Fruit fly (Drosophila melanogaster) whole organism, prepupa: ENCODE results near the gene CG5151.

Experiments used
- Blimp-1 ChIP-seq: fragments of 200-800 bp; sonication (Bioruptor generic); optimal IDR thresholded peaks from 3 replicates; lab custom pipeline; 2017; ENCODE audit warnings: missing biosample characterization, missing genetic modification characterization, mild to moderate bottlenecking, moderate library complexity, missing genetic modification reagents
- CG10631 ChIP-seq: fragments of 200-800 bp; sonication (Bioruptor generic); optimal IDR thresholded peaks from 2 replicates; lab custom pipeline; 2016; ENCODE audit warnings: missing biosample characterization, missing genetic modification characterization
- CG10669 ChIP-seq: fragments of 200-800 bp; sonication (Bioruptor generic); optimal IDR thresholded peaks from 3 replicates; lab custom pipeline; 2018; ENCODE audit warnings: missing biosample characterization, mild to moderate bottlenecking, missing genetic modification characterization, moderate library complexity
- CG11294 ChIP-seq: fragments of 200-800 bp; sonication (Bioruptor generic); IDR thresholded peaks from 2 replicates; pipeline ENCODE4 v1.3.6; 2022; ENCODE audit warnings: missing biosample characterization, missing genetic modification characterization
- CG11762 ChIP-seq: fragments of 200-800 bp; sonication (Bioruptor generic); optimal IDR thresholded peaks from 3 replicates; lab custom pipeline; 2016; ENCODE audit warnings: missing biosample characterization, missing genetic modification characterization; ENCODE audit not compliant: insufficient read depth
- CG11902 ChIP-seq: fragments of 200-800 bp; sonication (Bioruptor generic); optimal IDR thresholded peaks from 3 replicates; lab custom pipeline; 2016; ENCODE audit warnings: missing biosample characterization, missing genetic modification characterization
- CG15336 ChIP-seq: fragments of 200-800 bp; sonication (Bioruptor generic); IDR thresholded peaks from 2 replicates; pipeline ENCODE4 v1.3.6; 2022; ENCODE audit warnings: missing biosample characterization, missing genetic modification characterization
- CG1621 ChIP-seq: fragments of 200-800 bp; sonication (Bioruptor generic); optimal IDR thresholded peaks from 3 replicates; lab custom pipeline; 2018; ENCODE audit warnings: missing biosample characterization, mild to moderate bottlenecking, missing genetic modification characterization
- CG16779 ChIP-seq: fragments of 200-800 bp; sonication (Bioruptor generic); optimal IDR thresholded peaks from 3 replicates; lab custom pipeline; 2017; ENCODE audit warnings: missing biosample characterization, mild to moderate bottlenecking, missing genetic modification characterization
- CG3032 ChIP-seq: fragments of 200-800 bp; optimal IDR thresholded peaks from 2 replicates; lab custom pipeline; 2019; ENCODE audit warnings: missing biosample characterization, mild to moderate bottlenecking, missing genetic modification characterization, moderate library complexity
- CG31627 ChIP-seq: fragments of 200-800 bp; sonication (Bioruptor generic); optimal IDR thresholded peaks from 3 replicates; lab custom pipeline; 2016; ENCODE audit warnings: missing biosample characterization, missing genetic modification characterization
- CG32006 ChIP-seq: fragments of 200-800 bp; sonication (Bioruptor generic); optimal IDR thresholded peaks from 3 replicates; lab custom pipeline; 2017; ENCODE audit warnings: missing biosample characterization, mild to moderate bottlenecking, missing genetic modification characterization
- CG3919 ChIP-seq: fragments of 200-800 bp; sonication (Bioruptor generic); optimal IDR thresholded peaks from 3 replicates; lab custom pipeline; 2016; ENCODE audit warnings: missing biosample characterization, missing genetic modification characterization
- CG6276 ChIP-seq: fragments of 200-800 bp; sonication (Bioruptor generic); optimal IDR thresholded peaks from 2 replicates; lab custom pipeline; 2017; ENCODE audit warnings: missing biosample characterization, mild to moderate bottlenecking, missing genetic modification characterization
- CG6792 ChIP-seq: fragments of 200-800 bp; sonication (Bioruptor generic); optimal IDR thresholded peaks from 3 replicates; lab custom pipeline; 2016; ENCODE audit warnings: missing biosample characterization, missing genetic modification characterization
- CG6808 ChIP-seq: fragments of 200-800 bp; sonication (Bioruptor generic); optimal IDR thresholded peaks from 3 replicates; lab custom pipeline; 2017; ENCODE audit warnings: missing biosample characterization, missing genetic modification characterization, mild to moderate bottlenecking, moderate library complexity, missing genetic modification reagents
- CG8119 ChIP-seq: fragments of 200-800 bp; sonication (Bioruptor generic); IDR thresholded peaks from 3 replicates; pipeline ENCODE4 v1.3.6; 2022; ENCODE audit warnings: missing biosample characterization, missing genetic modification characterization
- CG8319 ChIP-seq: fragments of 200-800 bp; sonication (Bioruptor generic); optimal IDR thresholded peaks from 3 replicates; lab custom pipeline; 2016; ENCODE audit warnings: missing biosample characterization, missing genetic modification characterization
- CG8632 ChIP-seq: fragments of 200-800 bp; sonication (Bioruptor generic); optimal IDR thresholded peaks from 3 replicates; lab custom pipeline; 2016; ENCODE audit warnings: missing biosample characterization, missing genetic modification characterization
- CG9139 ChIP-seq: fragments of 200-800 bp; sonication (Bioruptor generic); optimal IDR thresholded peaks from 3 replicates; lab custom pipeline; 2017; ENCODE audit warnings: missing biosample characterization, mild to moderate bottlenecking, missing genetic modification characterization
- Eip75B ChIP-seq: fragments of 200-800 bp; sonication (Bioruptor generic); optimal IDR thresholded peaks from 3 replicates; lab custom pipeline; 2016; ENCODE audit warnings: missing biosample characterization, missing genetic modification characterization
- Eip78C ChIP-seq: fragments of 200-800 bp; sonication (Bioruptor generic); peaks from one replicate; lab custom pipeline; 2016; ENCODE audit warnings: missing biosample characterization, missing genetic modification characterization
- Ets96B ChIP-seq: fragments of 200-800 bp; optimal IDR thresholded peaks from 2 replicates; lab custom pipeline; 2019; ENCODE audit warnings: missing biosample characterization, mild to moderate bottlenecking, missing genetic modification characterization, moderate library complexity
- Gug ChIP-seq: fragments of 200-800 bp; sonication (Bioruptor generic); IDR thresholded peaks from 2 replicates; pipeline ENCODE4 v1.3.6; 2022; ENCODE audit warnings: missing biosample characterization, missing genetic modification characterization
- Hr38 ChIP-seq: sonication (Bioruptor generic); optimal IDR thresholded peaks from 2 replicates; lab custom pipeline; 2016; ENCODE audit warnings: missing biosample characterization, missing genetic modification characterization
- Hr39 ChIP-seq: fragments of 200-800 bp; sonication (Bioruptor generic); optimal IDR thresholded peaks from 2 replicates; lab custom pipeline; 2016; ENCODE audit warnings: missing biosample characterization, missing genetic modification characterization
- Hr4 ChIP-seq: fragments of 200-800 bp; sonication (Bioruptor generic); optimal IDR thresholded peaks from 3 replicates; lab custom pipeline; 2016; ENCODE audit warnings: missing biosample characterization, missing genetic modification characterization
- Lpt ChIP-seq: fragments of 200-800 bp; sonication (Bioruptor generic); optimal IDR thresholded peaks from 3 replicates; lab custom pipeline; 2016; ENCODE audit warnings: missing biosample characterization, missing genetic modification characterization
- Met ChIP-seq: fragments of 200-800 bp; sonication (Bioruptor generic); optimal IDR thresholded peaks from 3 replicates; lab custom pipeline; 2016; ENCODE audit warnings: missing biosample characterization, missing genetic modification characterization
- OdsH ChIP-seq: fragments of 200-800 bp; sonication (Bioruptor generic); optimal IDR thresholded peaks from 3 replicates; lab custom pipeline; 2016; ENCODE audit warnings: missing biosample characterization, missing genetic modification characterization
- Smox ChIP-seq: fragments of 200-800 bp; sonication (Bioruptor generic); optimal IDR thresholded peaks from 3 replicates; lab custom pipeline; 2016; ENCODE audit warnings: missing biosample characterization, missing genetic modification characterization
- Sox15 ChIP-seq: fragments of 200-800 bp; sonication (Bioruptor generic); optimal IDR thresholded peaks from 3 replicates; lab custom pipeline; 2016; ENCODE audit warnings: missing biosample characterization, missing genetic modification characterization
- achi ChIP-seq: fragments of 200-800 bp; sonication (Bioruptor generic); optimal IDR thresholded peaks from 3 replicates; lab custom pipeline; 2016; ENCODE audit warnings: missing biosample characterization, missing genetic modification characterization
- cyc ChIP-seq: fragments of 200-800 bp; sonication (Bioruptor generic); optimal IDR thresholded peaks from 3 replicates; lab custom pipeline; 2016; ENCODE audit warnings: missing biosample characterization, missing genetic modification characterization
- dac ChIP-seq: fragments of 200-800 bp; sonication (Bioruptor generic); optimal IDR thresholded peaks from 2 replicates; lab custom pipeline; 2017; ENCODE audit warnings: missing biosample characterization, mild to moderate bottlenecking, missing genetic modification characterization
- eg ChIP-seq: fragments of 200-800 bp; sonication (Bioruptor generic); IDR thresholded peaks from 3 replicates; pipeline ENCODE4 v1.3.6; 2022; ENCODE audit warnings: missing biosample characterization, missing genetic modification characterization
- fd59A ChIP-seq: fragments of 200-800 bp; sonication (Bioruptor generic); optimal IDR thresholded peaks from 2 replicates; lab custom pipeline; 2017; ENCODE audit warnings: missing biosample characterization, mild to moderate bottlenecking, missing genetic modification characterization, missing genetic modification reagents
- fd85E ChIP-seq: fragments of 200-800 bp; sonication (Bioruptor generic); optimal IDR thresholded peaks from 3 replicates; lab custom pipeline; 2016; ENCODE audit warnings: missing biosample characterization, missing genetic modification characterization
- lz ChIP-seq: fragments of 200-800 bp; sonication (Bioruptor generic); optimal IDR thresholded peaks from 3 replicates; lab custom pipeline; 2016; ENCODE audit warnings: missing biosample characterization, missing genetic modification characterization
- pdm3 ChIP-seq: fragments of 200-800 bp; sonication (Bioruptor generic); optimal IDR thresholded peaks from 3 replicates; lab custom pipeline; 2016; ENCODE audit warnings: missing biosample characterization, missing genetic modification characterization
- salr ChIP-seq, 2 experiments: fragments of 200-800 bp; sonication (Bioruptor generic); optimal IDR thresholded peaks; 3 replicates each; lab custom pipeline; 2016 to 2018; ENCODE audit warnings: missing biosample characterization in 2 of 2, missing genetic modification characterization in 2 of 2, mild to moderate bottlenecking in 1 of 2
- spab ChIP-seq: fragments of 200-800 bp; sonication (Bioruptor generic); optimal IDR thresholded peaks from 2 replicates; lab custom pipeline; 2017; ENCODE audit warnings: missing biosample characterization, mild to moderate bottlenecking, missing genetic modification characterization, missing genetic modification reagents
- ss ChIP-seq, 2 experiments: fragments of 200-800 bp; sonication (Bioruptor generic); optimal IDR thresholded peaks; 2 replicates in 1 of 2; 3 replicates in 1 of 2; lab custom pipeline; 2017 to 2018; ENCODE audit warnings: mild to moderate bottlenecking in 2 of 2, missing biosample characterization in 2 of 2, missing genetic modification characterization in 2 of 2, moderate library complexity in 1 of 2
- topi ChIP-seq: fragments of 200-800 bp; sonication (Bioruptor generic); optimal IDR thresholded peaks from 3 replicates; lab custom pipeline; 2016; ENCODE audit warnings: missing biosample characterization, missing genetic modification characterization
- vri ChIP-seq: fragments of 200-800 bp; sonication (Bioruptor generic); optimal IDR thresholded peaks from 3 replicates; lab custom pipeline; 2016; ENCODE audit warnings: missing biosample characterization, mild to moderate bottlenecking, missing genetic modification characterization

The CG5151 gene

dm6 chr3L:16165356-16166168 lies 1.1 kb upstream of the CG5151 start (continued):
- TF ChIP-seq CG32006 (GFP tag; lab: Kevin White, UChicago), result peak; percentile 1
- peak; percentile 21 for TF ChIP-seq CG3919
- TF ChIP-seq CG10631 (GFP tag; lab: Kevin White, UChicago), result peak; percentile 26
- TF ChIP-seq CG9139 (GFP tag; lab: Kevin White, UChicago), result no peak
- peak; percentile 86 for TF ChIP-seq Eip78C (GFP tag; lab: Kevin White, UChicago)
- TF ChIP-seq CG8119 (GFP tag; lab: Robert Waterston, UW), result no peak
- TF ChIP-seq CG6792 (GFP tag; lab: Kevin White, UChicago), result peak; percentile 35

- TF ChIP-seq Smox (GFP tag; lab: Kevin White, UChicago) (peak; percentile 25), Ets96B (tag; lab: Kevin White, UChicago) (peak; percentile 61), CG6276 (peak; percentile 84), CG8119 (GFP tag; lab: Robert Waterston, UW) (peak; percentile 85), Hr4 (peak; percentile 89), Hr38 (GFP tag; lab: Kevin White, UChicago) (no peak), CG8632 (GFP tag; lab: Kevin White, UChicago) (peak; percentile 57), CG8319 (GFP tag; lab: Kevin White, UChicago) (peak; percentile 31), Hr39 (GFP tag; lab: Kevin White, UChicago) (peak; percentile 48), Eip75B (GFP tag; lab: Kevin White, UChicago) (peak; percentile 57), topi (peak; percentile 43), CG9139 (GFP tag; lab: Kevin White, UChicago) (no peak), CG16779 (peak; percentile 27), Met (GFP tag; lab: Kevin White, UChicago) (peak; percentile 53), Lpt (GFP tag; lab: Kevin White, UChicago) (peak; percentile 72), CG1621 (tag; lab: Kevin White, UChicago) (peak; percentile 24), CG10631 (GFP tag; lab: Kevin White, UChicago) (peak; percentile 74), cyc (GFP tag; lab: Kevin White, UChicago) (peak; percentile 45), spab (GFP tag; lab: Kevin White, UChicago) (peak; percentile 49), CG6808 (GFP tag; lab: Kevin White, UChicago) (peak; percentile 56), vri (GFP tag; lab: Kevin White, UChicago) (no peak), CG10669 (GFP tag; lab: Kevin White, UChicago) (peak; percentile 62), Eip78C (GFP tag; lab: Kevin White, UChicago) (peak; percentile 93), CG11294 (GFP tag; lab: Robert Waterston, UW) (peak; percentile 69; the same call in 1 of the 2 replicates), dac (GFP tag; lab: Kevin White, UChicago) (peak; percentile 65), CG3919 (peak; percentile 78), achi (GFP tag; lab: Kevin White, UChicago) (peak; percentile 84), Sox15 (peak; percentile 40), Blimp-1 (no peak), CG15336 (GFP tag; lab: Robert Waterston, UW) (peak; percentile 88), lz (GFP tag; lab: Kevin White, UChicago) (no peak), CG31627 (GFP tag; lab: Kevin White, UChicago) (peak; percentile 43), fd85E (peak; percentile 13), CG11902 (GFP tag; lab: Kevin White, UChicago) (peak; percentile 45), fd59A (GFP tag; lab: Kevin White, UChicago) (peak; percentile 30), salr (GFP tag; optimal IDR thresholded peaks at IDR 0.05; lab: Kevin White, UChicago) (peak in 1 of 2 experiments; percentile 71), OdsH (peak; percentile 84), eg (peak; percentile 75), CG6792 (GFP tag; lab: Kevin White, UChicago) (peak; percentile 61), pdm3 (GFP tag; lab: Kevin White, UChicago) (peak; percentile 83), Gug (GFP tag; lab: Robert Waterston, UW) (peak; percentile 74), CG3032 (peak; percentile 63), ss (GFP tag; optimal IDR thresholded peaks at IDR 0.05; lab: Kevin White, UChicago) (peak in 1 of 2 experiments; percentile 50), CG11762 (GFP tag; lab: Kevin White, UChicago) (peak; percentile 54)
These were observed 2.5 kb downstream of the CG5151 start for dm6 chr3L:16161847-16162556.
